Fruit fly (Drosophila melanogaster) whole organism, embryonic: ENCODE results near the gene CG15332.
A peak's percentile ranks its signal among the peaks of the same experiment; 100 is the strongest.

Source experiments
- CG11456 ChIP-seq: fragments of 200-800 bp; sonication (Bioruptor generic); IDR thresholded peaks from 3 replicates; pipeline ENCODE4 v1.3.6; 2022; ENCODE audit warnings: missing biosample characterization, missing genetic modification characterization
- CG15601 ChIP-seq: fragments of 200-800 bp; sonication (Bioruptor generic); optimal IDR thresholded peaks from 3 replicates; lab custom pipeline; 2019; ENCODE audit warnings: missing biosample characterization, mild to moderate bottlenecking, missing genetic modification characterization, moderate library complexity
- CG17568 ChIP-seq: fragments of 200-800 bp; sonication (Bioruptor generic); optimal IDR thresholded peaks from 2 replicates; lab custom pipeline; 2018; ENCODE audit warnings: missing biosample characterization, mild to moderate bottlenecking, missing genetic modification characterization, moderate library complexity
- CG2202 ChIP-seq: fragments of 200-800 bp; sonication (Bioruptor generic); optimal IDR thresholded peaks from 2 replicates; lab custom pipeline; 2018; ENCODE audit warnings: missing biosample characterization, mild to moderate bottlenecking, missing genetic modification characterization
- CG32767 ChIP-seq: fragments of 200-800 bp; sonication (Bioruptor generic); IDR thresholded peaks from 2 replicates; pipeline ENCODE4 v1.3.6; 2022; ENCODE audit warnings: missing biosample characterization, missing genetic modification characterization
- CG32772 ChIP-seq: fragments of 200-800 bp; sonication (Bioruptor generic); IDR thresholded peaks from 2 replicates; pipeline ENCODE4 v1.3.6; 2022; ENCODE audit warnings: missing biosample characterization, missing genetic modification characterization
- CG3838 ChIP-seq: fragments of 200-800 bp; sonication (Bioruptor generic); optimal IDR thresholded peaks from 3 replicates; lab custom pipeline; 2016; ENCODE audit warnings: missing biosample characterization, missing genetic modification characterization
- CG4282 ChIP-seq: fragments of 200-800 bp; sonication (Bioruptor generic); optimal IDR thresholded peaks from 2 replicates; lab custom pipeline; 2016; ENCODE audit warnings: missing biosample characterization, missing genetic modification characterization
- CG4360 ChIP-seq: fragments of 200-800 bp; sonication (Bioruptor generic); IDR thresholded peaks from 2 replicates; pipeline ENCODE4 v1.3.6; 2022; ENCODE audit warnings: missing biosample characterization, missing genetic modification characterization
- CG5245 ChIP-seq: fragments of 200-800 bp; sonication (Bioruptor generic); optimal IDR thresholded peaks from 3 replicates; lab custom pipeline; 2016; ENCODE audit warnings: missing biosample characterization, missing genetic modification characterization
- CG7786 ChIP-seq: fragments of 200-800 bp; sonication (Bioruptor generic); optimal IDR thresholded peaks from 2 replicates; lab custom pipeline; 2016; ENCODE audit warnings: missing biosample characterization, missing genetic modification characterization
- CG7963 ChIP-seq: fragments of 200-800 bp; sonication (Bioruptor generic); IDR thresholded peaks from 3 replicates; pipeline ENCODE4 v1.3.6; 2022; ENCODE audit warnings: missing biosample characterization, missing genetic modification characterization; ENCODE audit not compliant: partially characterized antibody
- CkIIα-i1 ChIP-seq: fragments of 200-800 bp; sonication (Bioruptor generic); IDR thresholded peaks from 2 replicates; pipeline ENCODE4 v1.3.6; 2022; ENCODE audit warnings: missing biosample characterization, missing genetic modification characterization
- D ChIP-seq, 2 experiments: fragments of 200-800 bp in 1 of 2; fragments of >200 bp in 1 of 2; sonication (Bioruptor generic) in 1 of 2; optimal IDR thresholded peaks; 2 replicates in 1 of 2; 3 replicates in 1 of 2; lab custom pipeline; 2017; ENCODE audit warnings: mild to moderate bottlenecking in 1 of 2, missing biosample characterization in 1 of 2, missing genetic modification characterization in 1 of 2, missing genetic modification reagents in 1 of 2
- Deaf1 ChIP-seq: fragments of 200-800 bp; optimal IDR thresholded peaks from 3 replicates; lab custom pipeline; 2019; ENCODE audit warnings: missing biosample characterization, mild to moderate bottlenecking, missing genetic modification characterization, moderate library complexity
- Doc3 ChIP-seq: fragments of 200-800 bp; sonication (Bioruptor generic); IDR thresholded peaks from 3 replicates; pipeline ENCODE4 v1.3.6; 2022; ENCODE audit warnings: missing biosample characterization, missing genetic modification characterization; ENCODE audit not compliant: partially characterized antibody
- Fer2 ChIP-seq: fragments of 200-800 bp; sonication (Bioruptor generic); optimal IDR thresholded peaks from 2 replicates; lab custom pipeline; 2018; ENCODE audit warnings: missing biosample characterization, mild to moderate bottlenecking, missing genetic modification characterization, moderate library complexity
- H15 ChIP-seq: fragments of 200-800 bp; sonication (Bioruptor generic); IDR thresholded peaks from 3 replicates; pipeline ENCODE4 v1.3.6; 2022; ENCODE audit warnings: missing biosample characterization, missing genetic modification characterization
- HLH3B ChIP-seq: fragments of 200-800 bp; sonication (Bioruptor generic); IDR thresholded peaks from 2 replicates; pipeline ENCODE4 v1.3.6; 2022; ENCODE audit warnings: missing biosample characterization, missing genetic modification characterization
- Hsf ChIP-seq: fragments of 200-800 bp; sonication (Bioruptor generic); optimal IDR thresholded peaks from 3 replicates; lab custom pipeline; 2016; ENCODE audit warnings: missing biosample characterization, missing genetic modification characterization
- Lpt ChIP-seq: fragments of >200 bp; optimal IDR thresholded peaks from 2 replicates; lab custom pipeline; 2018; ENCODE audit warnings: missing biosample characterization, missing genetic modification characterization
- Mad ChIP-seq: fragments of 200-800 bp; sonication (Bioruptor generic); optimal IDR thresholded peaks from 2 replicates; lab custom pipeline; 2016; ENCODE audit warnings: missing biosample characterization, missing genetic modification characterization
- Med ChIP-seq: fragments of 200-800 bp; sonication (Bioruptor generic); peaks from one replicate; lab custom pipeline; 2016; ENCODE audit warnings: missing biosample characterization, missing genetic modification characterization, mild to moderate bottlenecking, inconsistent platforms, moderate library complexity
- Oaz ChIP-seq: fragments of 200-800 bp; sonication (Bioruptor generic); IDR thresholded peaks from 2 replicates; pipeline ENCODE4 v1.3.6; 2022; ENCODE audit warnings: missing biosample characterization, missing genetic modification characterization
- Rx ChIP-seq: fragments of 200-800 bp; sonication (Bioruptor generic); IDR thresholded peaks from 2 replicates; pipeline ENCODE4 v1.3.6; 2022; ENCODE audit warnings: missing biosample characterization, missing genetic modification characterization
- Side ChIP-seq: fragments of 200-800 bp; sonication (Bioruptor generic); optimal IDR thresholded peaks from 2 replicates; lab custom pipeline; 2016; ENCODE audit warnings: missing biosample characterization, missing genetic modification characterization
- Sin3A ChIP-seq: fragments of >200 bp; optimal IDR thresholded peaks from 2 replicates; lab custom pipeline; 2018
- Taf1 ChIP-seq: fragments of 200-800 bp; sonication (Bioruptor generic); IDR thresholded peaks from 2 replicates; pipeline ENCODE4 v1.3.6; 2022; ENCODE audit warnings: missing biosample characterization, missing genetic modification characterization
- abd-A ChIP-seq: fragments of 200-800 bp; sonication (Bioruptor generic); optimal IDR thresholded peaks from 3 replicates; lab custom pipeline; 2019; ENCODE audit warnings: missing biosample characterization, mild to moderate bottlenecking, missing genetic modification characterization, moderate library complexity
- al ChIP-seq: fragments of 200-800 bp; sonication (Bioruptor generic); IDR thresholded peaks from 2 replicates; pipeline ENCODE4 v1.3.6; 2022; ENCODE audit warnings: missing biosample characterization, missing genetic modification characterization
- amos ChIP-seq: fragments of 200-800 bp; sonication (Bioruptor generic); IDR thresholded peaks from 2 replicates; pipeline ENCODE4 v1.3.6; 2022; ENCODE audit warnings: missing biosample characterization, missing genetic modification characterization; ENCODE audit not compliant: partially characterized antibody
- ase ChIP-seq: fragments of 200-800 bp; sonication (Bioruptor generic); IDR thresholded peaks from 3 replicates; pipeline ENCODE4 v1.3.6; 2022; ENCODE audit warnings: missing biosample characterization, missing genetic modification characterization
- bigmax ChIP-seq: fragments of 200-800 bp; sonication (Bioruptor generic); optimal IDR thresholded peaks from 2 replicates; lab custom pipeline; 2018; ENCODE audit warnings: missing biosample characterization, mild to moderate bottlenecking, missing genetic modification characterization
- cad ChIP-seq: fragments of >200 bp; optimal IDR thresholded peaks from 2 replicates; lab custom pipeline; 2017; ENCODE audit warnings: missing biosample characterization, missing genetic modification characterization
- dm ChIP-seq: fragments of 200-800 bp; sonication (Bioruptor generic); optimal IDR thresholded peaks from 3 replicates; lab custom pipeline; 2016; ENCODE audit warnings: missing biosample characterization, missing genetic modification characterization
- esg ChIP-seq: fragments of 200-800 bp; sonication (Bioruptor generic); conservative IDR thresholded peaks from 2 replicates; pipeline ENCODE4 v1.3.6; 2022; ENCODE audit warnings: missing biosample characterization, missing genetic modification characterization
- ewg ChIP-seq: fragments of 200-800 bp; sonication (Bioruptor generic); optimal IDR thresholded peaks from 3 replicates; lab custom pipeline; 2017; ENCODE audit warnings: mild to moderate bottlenecking, missing biosample characterization, missing genetic modification reagents, missing genetic modification characterization
- exex ChIP-seq: fragments of 200-800 bp; sonication (Bioruptor generic); optimal IDR thresholded peaks from 4 replicates; lab custom pipeline; 2018; ENCODE audit warnings: missing biosample characterization, mild to moderate bottlenecking, missing genetic modification characterization, moderate library complexity
- gce ChIP-seq: fragments of 200-800 bp; sonication (Bioruptor generic); IDR thresholded peaks from 3 replicates; pipeline ENCODE4 v1.3.6; 2022; ENCODE audit warnings: missing biosample characterization, missing genetic modification characterization
- grn ChIP-seq: fragments of 200-800 bp; sonication (Bioruptor generic); optimal IDR thresholded peaks from 3 replicates; lab custom pipeline; 2017; ENCODE audit warnings: missing biosample characterization, missing genetic modification characterization
- hbn ChIP-seq: fragments of 200-800 bp; sonication (Bioruptor generic); IDR thresholded peaks from 2 replicates; pipeline ENCODE4 v1.3.6; 2022; ENCODE audit warnings: missing biosample characterization, missing genetic modification characterization; ENCODE audit not compliant: partially characterized antibody
- hkb ChIP-seq, 2 experiments: fragments of 200-800 bp in 1 of 2; fragments of >200 bp in 1 of 2; sonication (Bioruptor generic) in 1 of 2; IDR thresholded peaks in 1 of 2; optimal IDR thresholded peaks in 1 of 2; 2 replicates each; pipeline versions ENCODE4 v1.3.6 to Lab custom; 2017 to 2022; ENCODE audit warnings: missing biosample characterization in 1 of 2, missing genetic modification characterization in 1 of 2
- nau ChIP-seq: fragments of 200-800 bp; sonication (Bioruptor generic); optimal IDR thresholded peaks from 3 replicates; lab custom pipeline; 2017; ENCODE audit warnings: missing biosample characterization, mild to moderate bottlenecking, missing genetic modification characterization, missing genetic modification reagents
- phol ChIP-seq: fragments of 200-800 bp; sonication (Bioruptor generic); optimal IDR thresholded peaks from 3 replicates; lab custom pipeline; 2018; ENCODE audit warnings: missing biosample characterization, mild to moderate bottlenecking, missing genetic modification characterization, moderate library complexity
- pnt ChIP-seq: fragments of 200-800 bp; sonication (Bioruptor generic); optimal IDR thresholded peaks from 3 replicates; lab custom pipeline; 2016; ENCODE audit warnings: missing biosample characterization, missing genetic modification characterization
- row ChIP-seq: fragments of 200-800 bp; sonication (Bioruptor generic); IDR thresholded peaks from 3 replicates; pipeline ENCODE4 v1.3.6; 2022; ENCODE audit warnings: missing biosample characterization, missing genetic modification characterization
- sens-2 ChIP-seq: fragments of 200-800 bp; sonication (Bioruptor generic); IDR thresholded peaks from 2 replicates; pipeline ENCODE4 v1.3.6; 2022; ENCODE audit warnings: missing biosample characterization, missing genetic modification characterization
- sim ChIP-seq: fragments of 200-800 bp; sonication (Bioruptor generic); IDR thresholded peaks from 2 replicates; pipeline ENCODE4 v1.3.6; 2022; ENCODE audit warnings: missing biosample characterization, missing genetic modification characterization
- sob ChIP-seq: fragments of 200-800 bp; sonication (Bioruptor generic); IDR thresholded peaks from 2 replicates; pipeline ENCODE4 v1.3.6; 2022; ENCODE audit warnings: missing biosample characterization, missing genetic modification characterization
- stwl ChIP-seq: fragments of 200-800 bp; sonication (Bioruptor generic); optimal IDR thresholded peaks from 3 replicates; lab custom pipeline; 2018; ENCODE audit warnings: missing biosample characterization, mild to moderate bottlenecking, missing genetic modification characterization, moderate library complexity
- trh ChIP-seq: fragments of 200-800 bp; sonication (Bioruptor generic); optimal IDR thresholded peaks from 2 replicates; lab custom pipeline; 2016; ENCODE audit warnings: missing biosample characterization, missing genetic modification characterization
- wdn ChIP-seq: fragments of 200-800 bp; sonication (Bioruptor generic); IDR thresholded peaks from 2 replicates; pipeline ENCODE4 v1.3.6; 2022; ENCODE audit warnings: missing biosample characterization, missing genetic modification characterization

Gene CG15332

DNA sequence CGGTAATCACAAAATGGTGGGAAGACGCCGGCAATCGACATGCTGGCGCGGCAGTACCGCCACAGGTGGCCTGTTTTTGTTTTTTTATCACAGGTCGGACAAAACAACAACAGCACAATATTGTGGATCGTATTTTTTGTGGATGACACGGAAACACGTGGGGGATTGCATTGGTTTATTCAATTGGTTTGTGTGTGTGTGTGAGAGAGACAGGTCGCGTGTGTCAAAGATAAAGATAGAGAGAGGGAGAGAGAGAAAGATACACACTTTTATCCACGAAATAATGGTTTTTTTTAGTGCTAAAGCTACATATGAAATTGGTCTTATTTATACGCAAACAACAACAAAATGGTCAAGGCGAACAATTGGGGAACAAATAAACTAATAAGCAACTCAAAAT, 3.2 kb upstream of the CG15332 start (continued):
- TF ChIP-seq CG11456 (GFP tag; lab: Robert Waterston, UW) (no peak), Fer2 (tag; lab: Kevin White, UChicago) (no peak), nau (GFP tag; lab: Kevin White, UChicago) (no peak), CG15601 (tag; lab: Kevin White, UChicago) (no peak), abd-A (tag; lab: Kevin White, UChicago) (no peak), stwl (tag; lab: Kevin White, UChicago) (no peak), pnt (GFP tag; lab: Kevin White, UChicago) (no peak), H15 (GFP tag; lab: Robert Waterston, UW) (no peak), dm (GFP tag; lab: Kevin White, UChicago) (peak; percentile 86), gce (GFP tag; lab: Robert Waterston, UW) (no peak), esg (GFP tag; lab: Robert Waterston, UW) (no peak), CkIIα-i1 (GFP tag; lab: Robert Waterston, UW) (no peak), grn (GFP tag; lab: Kevin White, UChicago) (no peak), ase (GFP tag; lab: Robert Waterston, UW) (no peak), bigmax (no peak), D (optimal IDR thresholded peaks at IDR 0.05; lab: Kevin White, UChicago) (no peak), D (GFP tag; optimal IDR thresholded peaks at IDR 0.05; lab: Kevin White, UChicago) (no peak), cad (no peak), ewg (GFP tag; lab: Kevin White, UChicago) (no peak), HLH3B (GFP tag; lab: Robert Waterston, UW) (no peak), exex (no peak), CG2202 (no peak), CG3838 (GFP tag; lab: Kevin White, UChicago) (no peak), CG4282 (GFP tag; lab: Kevin White, UChicago) (no peak), Hsf (GFP tag; lab: Kevin White, UChicago) (no peak), hbn (no peak), Mad (GFP tag; lab: Kevin White, UChicago) (no peak), sim (no peak), sob (GFP tag; lab: Robert Waterston, UW) (no peak), row (GFP tag; lab: Robert Waterston, UW) (no peak), al (GFP tag; lab: Robert Waterston, UW) (no peak), CG32767 (GFP tag; lab: Robert Waterston, UW) (0 out of 2 replicates have a peak, but pooled peaks have one; percentile 15), Deaf1 (tag; lab: Kevin White, UChicago) (no peak), Med (GFP tag; lab: Kevin White, UChicago) (no peak), Taf1 (GFP tag; lab: Robert Waterston, UW) (no peak), sens-2 (GFP tag; lab: Robert Waterston, UW) (no peak), trh (GFP tag; lab: Kevin White, UChicago) (no peak), CG7963 (GFP tag; lab: Robert Waterston, UW) (no peak), Doc3 (GFP tag; lab: Robert Waterston, UW) (no peak), Lpt (GFP tag; lab: Kevin White, UChicago) (no peak), CG32772 (GFP tag; lab: Robert Waterston, UW) (0 out of 2 replicates have a peak, but pooled peaks have one; percentile 34), Sin3A (no peak), amos (GFP tag; lab: Robert Waterston, UW) (no peak), CG4360 (GFP tag; lab: Robert Waterston, UW) (peak; percentile 84), CG7786 (GFP tag; lab: Kevin White, UChicago) (no peak), wdn (no peak), Side (GFP tag; lab: Kevin White, UChicago) (no peak), phol (tag; lab: Kevin White, UChicago) (no peak), CG5245 (GFP tag; lab: Kevin White, UChicago) (no peak), hkb (optimal IDR thresholded peaks at IDR 0.05; lab: Kevin White, UChicago) (no peak), hkb (GFP tag; IDR thresholded peaks at IDR 0.05; lab: Robert Waterston, UW) (no peak), CG17568 (GFP tag; lab: Kevin White, UChicago) (no peak), Rx (GFP tag; lab: Robert Waterston, UW) (no peak), Oaz (no peak)
